Fruit fly (Drosophila melanogaster) whole organism, pupa: ENCODE measurements around the gene CG3703.

Experiments
- CG10348 ChIP-seq: fragments of 200-800 bp; sonication (Bioruptor generic); IDR thresholded peaks from 2 replicates; pipeline ENCODE4 v1.3.6; 2022; ENCODE audit warnings: missing biosample characterization, missing genetic modification characterization
- CG12605 ChIP-seq: fragments of 200-800 bp; sonication (Bioruptor generic); IDR thresholded peaks from 2 replicates; pipeline ENCODE4 v1.3.6; 2022; ENCODE audit warnings: missing biosample characterization, missing genetic modification characterization
- CG13204 ChIP-seq: fragments of 200-800 bp; sonication (Bioruptor generic); optimal IDR thresholded peaks from 2 replicates; lab custom pipeline; 2018; ENCODE audit warnings: missing biosample characterization, mild to moderate bottlenecking, missing genetic modification characterization, moderate library complexity
- CG14655 ChIP-seq: fragments of 200-800 bp; sonication (Bioruptor generic); optimal IDR thresholded peaks from 3 replicates; lab custom pipeline; 2017; ENCODE audit warnings: mild to moderate bottlenecking, missing biosample characterization, missing genetic modification reagents, missing genetic modification characterization
- CG15710 ChIP-seq: fragments of 200-800 bp; sonication (Bioruptor generic); optimal IDR thresholded peaks from 2 replicates; lab custom pipeline; 2018; ENCODE audit warnings: missing biosample characterization, mild to moderate bottlenecking, missing genetic modification characterization, moderate library complexity
- CG17806 ChIP-seq: fragments of 200-800 bp; sonication (Bioruptor generic); optimal IDR thresholded peaks from 2 replicates; lab custom pipeline; 2018; ENCODE audit warnings: missing biosample characterization, mild to moderate bottlenecking, missing genetic modification characterization, moderate library complexity
- CG32121 ChIP-seq: fragments of 200-800 bp; sonication (Bioruptor generic); IDR thresholded peaks from 2 replicates; pipeline ENCODE4 v1.3.6; 2022; ENCODE audit warnings: missing biosample characterization, missing genetic modification characterization
- CG34367 ChIP-seq: fragments of 200-800 bp; sonication (Bioruptor generic); optimal IDR thresholded peaks from 2 replicates; lab custom pipeline; 2018; ENCODE audit warnings: missing biosample characterization, mild to moderate bottlenecking, missing genetic modification characterization
- CG4496 ChIP-seq: fragments of 200-800 bp; sonication (Bioruptor generic); IDR thresholded peaks from 3 replicates; pipeline ENCODE4 v1.3.6; 2022; ENCODE audit warnings: missing biosample characterization, missing genetic modification characterization
- CG8159 ChIP-seq: fragments of 200-800 bp; sonication (Bioruptor generic); optimal IDR thresholded peaks from 3 replicates; lab custom pipeline; 2018; ENCODE audit warnings: missing biosample characterization, mild to moderate bottlenecking, missing genetic modification characterization, moderate library complexity
- CG9948 ChIP-seq: fragments of 200-800 bp; sonication (Bioruptor generic); optimal IDR thresholded peaks from 2 replicates; lab custom pipeline; 2018; ENCODE audit warnings: missing biosample characterization, mild to moderate bottlenecking, missing genetic modification characterization, moderate library complexity
- D1 ChIP-seq: fragments of 200-800 bp; sonication (Bioruptor generic); optimal IDR thresholded peaks from 2 replicates; lab custom pipeline; 2018; ENCODE audit warnings: missing biosample characterization, mild to moderate bottlenecking, missing genetic modification characterization, moderate library complexity
- EcR ChIP-seq: fragments of 200-800 bp; sonication (Bioruptor generic); optimal IDR thresholded peaks from 3 replicates; lab custom pipeline; 2019; ENCODE audit warnings: missing biosample characterization, missing genetic modification characterization, mild to moderate bottlenecking, moderate library complexity, missing genetic modification reagents
- Ets98B ChIP-seq: fragments of 200-800 bp; sonication (Bioruptor generic); IDR thresholded peaks from 2 replicates; pipeline ENCODE4 v1.3.6; 2022; ENCODE audit warnings: missing biosample characterization, missing genetic modification characterization
- Pif1A ChIP-seq: fragments of 200-800 bp; sonication (Bioruptor generic); optimal IDR thresholded peaks from 3 replicates; lab custom pipeline; 2016; ENCODE audit warnings: missing biosample characterization, missing genetic modification characterization
- Pif1B ChIP-seq: fragments of 200-800 bp; sonication (Bioruptor generic); optimal IDR thresholded peaks from 3 replicates; lab custom pipeline; 2016; ENCODE audit warnings: missing biosample characterization, missing genetic modification characterization
- Snoo ChIP-seq: fragments of 200-800 bp; sonication (Bioruptor generic); optimal IDR thresholded peaks from 3 replicates; lab custom pipeline; 2017; ENCODE audit warnings: missing biosample characterization, mild to moderate bottlenecking, missing genetic modification characterization, inconsistent platforms
- fd96Ca ChIP-seq: fragments of 200-800 bp; sonication (Bioruptor generic); IDR thresholded peaks from 3 replicates; pipeline ENCODE4 v1.3.6; 2022; ENCODE audit warnings: missing biosample characterization, missing genetic modification characterization
- gl ChIP-seq: fragments of 200-800 bp; sonication (Bioruptor generic); optimal IDR thresholded peaks from 2 replicates; lab custom pipeline; 2018; ENCODE audit warnings: missing biosample characterization, mild to moderate bottlenecking, missing genetic modification characterization
- rn ChIP-seq: fragments of 200-800 bp; sonication (Bioruptor generic); IDR thresholded peaks from 2 replicates; pipeline ENCODE4 v1.3.6; 2022; ENCODE audit warnings: missing biosample characterization, missing genetic modification characterization

The CG3703 gene

dm6 chrX:945446-946013 is at the start of gene CG3703:
Gene CG3703 (minus strand): TSS chrX:945773.
- TF ChIP-seq CG12605 (GFP tag; lab: Robert Waterston, UW) (no peak), EcR (GFP tag; lab: Kevin White, UChicago) (no peak), CG10348 (GFP tag; lab: Robert Waterston, UW) (no peak), Pif1A (GFP tag; lab: Kevin White, UChicago) (no peak), CG15710 (tag; lab: Kevin White, UChicago) (no peak), CG8159 (tag; lab: Kevin White, UChicago) (no peak), Ets98B (GFP tag; lab: Robert Waterston, UW) (no peak), fd96Ca (no peak), CG17806 (tag; lab: Kevin White, UChicago) (no peak), CG9948 (tag; lab: Kevin White, UChicago) (no peak), Snoo (tag; lab: Kevin White, UChicago) (no peak), D1 (tag; lab: Kevin White, UChicago) (no peak), Pif1B (GFP tag; lab: Kevin White, UChicago) (no peak), CG14655 (GFP tag; lab: Kevin White, UChicago) (no peak), gl (no peak)

DNA sequence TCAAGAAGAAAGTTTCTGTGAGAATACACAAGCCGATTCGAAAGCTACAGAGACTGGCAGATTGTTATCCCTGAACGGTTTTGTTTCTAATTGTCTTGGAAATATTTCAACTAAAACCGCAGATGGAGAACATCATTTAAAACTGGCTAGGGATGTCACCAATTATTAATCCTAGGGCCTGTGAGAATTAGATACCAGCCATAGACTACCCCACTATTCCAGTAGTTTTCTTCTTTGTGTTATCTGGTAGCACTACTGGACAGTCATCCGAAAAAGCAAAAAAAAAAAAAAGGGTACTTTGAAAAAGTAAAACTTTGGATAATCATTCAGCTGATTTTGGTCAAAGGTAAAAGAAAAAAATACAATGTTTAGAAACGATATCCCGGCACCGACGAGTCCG is 44.6 kb upstream of the CG3703 start, which contains the start of gene CG18823:
TSS of gene CG18823 (plus strand) at position 301 of the 400 bp plus-strand sequence.
- TF ChIP-seq D1 (tag; lab: Kevin White, UChicago) = no peak
- TF ChIP-seq CG14655 (GFP tag; lab: Kevin White, UChicago) = no peak
- TF ChIP-seq Pif1A (GFP tag; lab: Kevin White, UChicago) = no peak
- TF ChIP-seq CG13204 (GFP tag; lab: Kevin White, UChicago) = no peak
- TF ChIP-seq CG4496 (GFP tag; lab: Robert Waterston, UW) = no peak
- TF ChIP-seq CG34367 (tag; lab: Kevin White, UChicago) = no peak
- no peak for TF ChIP-seq CG8159 (tag; lab: Kevin White, UChicago)
- no peak for TF ChIP-seq EcR (GFP tag; lab: Kevin White, UChicago)
- TF ChIP-seq CG17806 (tag; lab: Kevin White, UChicago) = no peak
- no peak for TF ChIP-seq CG15710 (tag; lab: Kevin White, UChicago)
- TF ChIP-seq Snoo (tag; lab: Kevin White, UChicago) = no peak
- TF ChIP-seq Ets98B (GFP tag; lab: Robert Waterston, UW) = no peak
- TF ChIP-seq CG12605 (GFP tag; lab: Robert Waterston, UW) = no peak
- no peak for TF ChIP-seq CG32121 (GFP tag; lab: Robert Waterston, UW)

DNA sequence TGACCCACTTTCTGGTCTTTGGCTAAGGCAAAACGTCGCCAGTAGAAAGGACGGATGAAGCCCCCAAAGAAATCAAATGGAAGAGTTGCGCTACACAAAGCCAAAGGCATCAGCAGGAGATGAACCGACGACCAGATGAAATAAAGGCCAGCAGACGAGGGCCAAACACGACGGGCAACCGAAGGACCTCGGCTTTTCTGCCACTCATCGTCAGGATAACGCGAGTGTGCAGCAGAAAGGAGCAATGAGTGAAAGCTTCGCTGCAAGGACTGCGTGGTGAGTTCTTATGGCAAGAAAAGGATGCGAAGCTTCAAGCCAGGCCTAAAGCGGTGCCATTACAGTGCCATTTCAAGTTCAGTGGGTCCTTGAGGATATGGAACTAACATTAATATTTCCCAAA is 40.3 kb upstream of the CG3703 start:
- no peak for TF ChIP-seq rn (GFP tag; lab: Robert Waterston, UW)
- no peak for TF ChIP-seq CG9948 (tag; lab: Kevin White, UChicago)
- no peak for TF ChIP-seq CG17806 (tag; lab: Kevin White, UChicago)
- TF ChIP-seq CG32121 (GFP tag; lab: Robert Waterston, UW) = no peak
- no peak for TF ChIP-seq gl
- TF ChIP-seq Pif1B (GFP tag; lab: Kevin White, UChicago) = no peak
- TF ChIP-seq Ets98B (GFP tag; lab: Robert Waterston, UW) = no peak
- TF ChIP-seq CG34367 (tag; lab: Kevin White, UChicago) = no peak
- TF ChIP-seq Snoo (tag; lab: Kevin White, UChicago) = no peak

DNA sequence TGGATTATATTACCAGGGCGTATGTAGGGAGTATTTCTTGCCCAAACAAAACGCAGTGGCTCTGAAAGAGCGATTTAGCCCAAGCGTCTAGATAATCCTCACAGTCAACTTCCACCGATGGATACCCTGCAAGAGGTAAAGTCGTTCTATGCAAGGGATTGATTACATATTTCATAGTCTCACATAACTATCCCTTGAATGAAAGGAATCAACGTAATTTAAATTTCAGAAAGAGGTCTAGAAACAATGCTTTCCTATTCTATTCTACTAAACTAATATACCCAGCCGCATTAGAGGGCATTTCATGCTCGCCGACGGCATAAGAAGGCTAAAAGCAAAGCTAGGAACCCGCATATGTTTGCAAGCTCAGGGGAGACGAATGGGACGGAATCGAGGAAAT is 21.2 kb upstream of the CG3703 start:
- TF ChIP-seq CG15710 (tag; lab: Kevin White, UChicago) (peak; percentile 19), EcR (GFP tag; lab: Kevin White, UChicago) (no peak), CG8159 (tag; lab: Kevin White, UChicago) (peak; percentile 24), CG13204 (GFP tag; lab: Kevin White, UChicago) (no peak), CG14655 (GFP tag; lab: Kevin White, UChicago) (peak; percentile 7)
- TF ChIP-seq, all 21 proteins: peak for 3

- TF ChIP-seq CG32121 (GFP tag; lab: Robert Waterston, UW) (no peak), CG10348 (GFP tag; lab: Robert Waterston, UW) (no peak), Pif1B (GFP tag; lab: Kevin White, UChicago) (no peak), CG14655 (GFP tag; lab: Kevin White, UChicago) (no peak), EcR (GFP tag; lab: Kevin White, UChicago) (no peak), rn (GFP tag; lab: Robert Waterston, UW) (no peak), CG8159 (tag; lab: Kevin White, UChicago) (no peak), CG12605 (GFP tag; lab: Robert Waterston, UW) (no peak), Pif1A (GFP tag; lab: Kevin White, UChicago) (no peak), CG9948 (tag; lab: Kevin White, UChicago) (no peak)
Measured at dm6 chrX:964012-964411, 18.4 kb upstream of the CG3703 start.

DNA sequence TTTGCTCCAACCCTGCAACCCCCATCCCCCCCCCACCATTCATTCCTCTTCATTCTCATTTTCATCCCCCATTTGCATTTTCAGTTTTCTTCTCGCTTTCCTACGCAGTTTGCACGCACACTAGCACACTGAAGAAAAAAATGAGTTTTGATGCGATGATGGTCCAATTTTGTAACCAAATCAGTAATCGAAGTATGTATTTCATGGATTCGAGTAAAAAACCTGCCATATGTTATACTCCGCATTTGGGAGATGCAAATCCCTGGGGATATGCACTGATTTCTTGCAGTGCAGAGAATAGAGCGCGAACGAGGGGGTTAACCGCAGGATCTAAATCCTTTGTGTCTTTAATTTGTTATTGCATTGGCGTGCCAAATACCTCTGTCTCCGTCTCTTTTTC is 10.3 kb upstream of the CG3703 start:
- TF ChIP-seq Pif1B (GFP tag; lab: Kevin White, UChicago) (no peak), rn (GFP tag; lab: Robert Waterston, UW) (no peak), CG9948 (tag; lab: Kevin White, UChicago) (peak; percentile 1), CG14655 (GFP tag; lab: Kevin White, UChicago) (peak; percentile 19), CG17806 (tag; lab: Kevin White, UChicago) (peak; percentile 15), D1 (tag; lab: Kevin White, UChicago) (no peak), CG15710 (tag; lab: Kevin White, UChicago) (no peak), CG8159 (tag; lab: Kevin White, UChicago) (peak; percentile 27), CG4496 (GFP tag; lab: Robert Waterston, UW) (0 out of 3 replicates have a peak, but pooled peaks have one; percentile 17)
